Fruit fly (Drosophila melanogaster) whole organism, embryonic: ENCODE measurements around the gene CG12147.

Experiments used
- BEAF-32 ChIP-seq: fragments of 200-800 bp; sonication (Bioruptor generic); optimal IDR thresholded peaks from 3 replicates; lab custom pipeline; 2017; ENCODE audit warnings: missing biosample characterization, missing genetic modification characterization, mild to moderate bottlenecking, moderate library complexity, missing genetic modification reagents
- CG10267 ChIP-seq: fragments of 200-800 bp; sonication (Bioruptor generic); optimal IDR thresholded peaks from 2 replicates; lab custom pipeline; 2018; ENCODE audit warnings: missing biosample characterization, mild to moderate bottlenecking, missing genetic modification characterization, moderate library complexity
- CG10543 ChIP-seq: fragments of 200-800 bp; sonication (Bioruptor generic); optimal IDR thresholded peaks from 3 replicates; lab custom pipeline; 2017; ENCODE audit warnings: missing biosample characterization, mild to moderate bottlenecking, missing genetic modification characterization, moderate library complexity
- CG11085 ChIP-seq: fragments of 200-800 bp; sonication (Bioruptor generic); IDR thresholded peaks from 2 replicates; pipeline ENCODE4 v1.3.6; 2022; ENCODE audit warnings: missing biosample characterization, missing genetic modification characterization
- CG11696 ChIP-seq: fragments of 200-800 bp; sonication (Bioruptor generic); IDR thresholded peaks from 2 replicates; pipeline ENCODE4 v1.3.6; 2022; ENCODE audit warnings: missing biosample characterization, missing genetic modification characterization
- CG12659 ChIP-seq: fragments of 200-800 bp; sonication (Bioruptor generic); optimal IDR thresholded peaks from 3 replicates; lab custom pipeline; 2017; ENCODE audit warnings: mild to moderate bottlenecking, missing biosample characterization, missing genetic modification reagents, missing genetic modification characterization
- CG12769 ChIP-seq: fragments of 200-800 bp; sonication (Bioruptor generic); optimal IDR thresholded peaks from 2 replicates; lab custom pipeline; 2019; ENCODE audit warnings: missing biosample characterization, mild to moderate bottlenecking, missing genetic modification characterization, moderate library complexity
- CG13287 ChIP-seq: fragments of 200-800 bp; sonication (Bioruptor generic); IDR thresholded peaks from 2 replicates; pipeline ENCODE4 v1.3.6; 2022; ENCODE audit warnings: missing biosample characterization, missing genetic modification characterization; ENCODE audit not compliant: partially characterized antibody
- CG14860 ChIP-seq: fragments of 200-800 bp; sonication (Bioruptor generic); IDR thresholded peaks from 3 replicates; pipeline ENCODE4 v1.3.6; 2022; ENCODE audit warnings: missing biosample characterization, missing genetic modification characterization; ENCODE audit not compliant: partially characterized antibody
- CG1603 ChIP-seq: fragments of 200-800 bp; sonication (Bioruptor generic); optimal IDR thresholded peaks from 2 replicates; lab custom pipeline; 2019; ENCODE audit warnings: missing biosample characterization, mild to moderate bottlenecking, missing genetic modification characterization, moderate library complexity
- CG16813 ChIP-seq: fragments of 200-800 bp; sonication (Bioruptor generic); IDR thresholded peaks from 3 replicates; pipeline ENCODE4 v1.3.6; 2022; ENCODE audit warnings: missing biosample characterization, missing genetic modification characterization; ENCODE audit not compliant: partially characterized antibody
- CG32767 ChIP-seq: fragments of 200-800 bp; sonication (Bioruptor generic); IDR thresholded peaks from 2 replicates; pipeline ENCODE4 v1.3.6; 2022; ENCODE audit warnings: missing biosample characterization, missing genetic modification characterization
- CG32772 ChIP-seq: fragments of 200-800 bp; sonication (Bioruptor generic); IDR thresholded peaks from 2 replicates; pipeline ENCODE4 v1.3.6; 2022; ENCODE audit warnings: missing biosample characterization, missing genetic modification characterization
- CG3281 ChIP-seq: fragments of 200-800 bp; sonication (Bioruptor generic); optimal IDR thresholded peaks from 3 replicates; lab custom pipeline; 2017; ENCODE audit warnings: missing biosample characterization, mild to moderate bottlenecking, missing genetic modification characterization
- CG3407 ChIP-seq: fragments of 200-800 bp; sonication (Bioruptor generic); optimal IDR thresholded peaks from 2 replicates; lab custom pipeline; 2018; ENCODE audit warnings: missing biosample characterization, mild to moderate bottlenecking, missing genetic modification characterization
- CG34376 ChIP-seq: fragments of 200-800 bp; sonication (Bioruptor generic); optimal IDR thresholded peaks from 2 replicates; lab custom pipeline; 2018; ENCODE audit warnings: missing biosample characterization, mild to moderate bottlenecking, missing genetic modification characterization
- CG4328 ChIP-seq: fragments of 200-800 bp; sonication (Bioruptor generic); optimal IDR thresholded peaks from 3 replicates; lab custom pipeline; 2017; ENCODE audit warnings: missing biosample characterization, missing genetic modification reagents, missing genetic modification characterization
- CG6791 ChIP-seq: fragments of 200-800 bp; sonication (Bioruptor generic); IDR thresholded peaks from 3 replicates; pipeline ENCODE4 v1.3.6; 2022; ENCODE audit warnings: missing biosample characterization, missing genetic modification characterization; ENCODE audit not compliant: partially characterized antibody
- CG7271 ChIP-seq: fragments of 200-800 bp; sonication (Bioruptor generic); optimal IDR thresholded peaks from 2 replicates; lab custom pipeline; 2018; ENCODE audit warnings: missing biosample characterization, mild to moderate bottlenecking, missing genetic modification characterization, moderate library complexity
- CG7556 ChIP-seq: fragments of 200-800 bp; sonication (Bioruptor generic); optimal IDR thresholded peaks from 2 replicates; lab custom pipeline; 2017; ENCODE audit warnings: missing biosample characterization, mild to moderate bottlenecking, missing genetic modification characterization
- CG9797 ChIP-seq: fragments of 200-800 bp; sonication (Bioruptor generic); optimal IDR thresholded peaks from 3 replicates; lab custom pipeline; 2018; ENCODE audit warnings: missing biosample characterization, mild to moderate bottlenecking, missing genetic modification characterization
- D ChIP-seq, 2 experiments: fragments of 200-800 bp in 1 of 2; fragments of >200 bp in 1 of 2; sonication (Bioruptor generic) in 1 of 2; optimal IDR thresholded peaks; 2 replicates in 1 of 2; 3 replicates in 1 of 2; lab custom pipeline; 2017; ENCODE audit warnings: mild to moderate bottlenecking in 1 of 2, missing biosample characterization in 1 of 2, missing genetic modification characterization in 1 of 2, missing genetic modification reagents in 1 of 2
- E2f2 ChIP-seq: fragments of 200-800 bp; sonication (Bioruptor generic); IDR thresholded peaks from 2 replicates; pipeline ENCODE4 v1.3.6; 2022; ENCODE audit warnings: missing biosample characterization, missing genetic modification characterization
- Eip74EF ChIP-seq, 2 experiments: fragments of 200-800 bp in 1 of 2; fragments of >200 bp in 1 of 2; sonication (Bioruptor generic) in 1 of 2; optimal IDR thresholded peaks; 2 replicates each; lab custom pipeline; 2017 to 2019; ENCODE audit warnings: missing biosample characterization in 2 of 2, missing genetic modification characterization in 2 of 2, mild to moderate bottlenecking in 1 of 2, moderate library complexity in 1 of 2
- Ets65A ChIP-seq: fragments of 200-800 bp; sonication (Bioruptor generic); peaks from one replicate; lab custom pipeline; 2016; ENCODE audit warnings: missing biosample characterization, missing genetic modification characterization
- Fer3 ChIP-seq: fragments of 200-800 bp; sonication (Bioruptor generic); optimal IDR thresholded peaks from 2 replicates; lab custom pipeline; 2018; ENCODE audit warnings: missing biosample characterization, mild to moderate bottlenecking, missing genetic modification characterization, moderate library complexity
- HmgZ ChIP-seq: fragments of 200-800 bp; sonication (Bioruptor generic); optimal IDR thresholded peaks from 2 replicates; lab custom pipeline; 2018; ENCODE audit warnings: missing biosample characterization, mild to moderate bottlenecking, missing genetic modification characterization
- MESR4 ChIP-seq: fragments of 200-800 bp; sonication (Bioruptor generic); optimal IDR thresholded peaks from 2 replicates; lab custom pipeline; 2018; ENCODE audit warnings: missing biosample characterization, mild to moderate bottlenecking, missing genetic modification characterization, moderate library complexity
- Med ChIP-seq: fragments of 200-800 bp; sonication (Bioruptor generic); peaks from one replicate; lab custom pipeline; 2016; ENCODE audit warnings: missing biosample characterization, missing genetic modification characterization, mild to moderate bottlenecking, inconsistent platforms, moderate library complexity
- Meics ChIP-seq: fragments of 200-800 bp; sonication (Bioruptor generic); optimal IDR thresholded peaks from 2 replicates; lab custom pipeline; 2017; ENCODE audit warnings: missing biosample characterization, mild to moderate bottlenecking, missing genetic modification characterization
- Sin3A ChIP-seq: fragments of >200 bp; optimal IDR thresholded peaks from 2 replicates; lab custom pipeline; 2018
- Sry-δ ChIP-seq: fragments of 200-800 bp; sonication (Bioruptor generic); optimal IDR thresholded peaks from 2 replicates; lab custom pipeline; 2016; ENCODE audit warnings: missing biosample characterization, missing genetic modification characterization
- ara ChIP-seq: fragments of 200-800 bp; sonication (Bioruptor generic); IDR thresholded peaks from 2 replicates; pipeline ENCODE4 v1.3.6; 2022; ENCODE audit warnings: missing biosample characterization, missing genetic modification characterization
- ash1 ChIP-seq: fragments of 200-800 bp; sonication (Bioruptor generic); optimal IDR thresholded peaks from 2 replicates; lab custom pipeline; 2018; ENCODE audit warnings: missing biosample characterization, mild to moderate bottlenecking, missing genetic modification characterization
- bbx ChIP-seq: fragments of 200-800 bp; sonication (Bioruptor generic); IDR thresholded peaks from 2 replicates; pipeline ENCODE4 v1.3.6; 2022; ENCODE audit warnings: missing biosample characterization, missing genetic modification characterization; ENCODE audit not compliant: partially characterized antibody
- crp ChIP-seq, 2 experiments: fragments of 200-800 bp; sonication (Bioruptor generic); optimal IDR thresholded peaks; 2 replicates in 1 of 2; 3 replicates in 1 of 2; lab custom pipeline; 2017; ENCODE audit warnings: missing biosample characterization in 2 of 2, missing genetic modification characterization in 2 of 2, mild to moderate bottlenecking in 1 of 2, moderate library complexity in 1 of 2
- gcm2 ChIP-seq: fragments of 200-800 bp; sonication (Bioruptor generic); optimal IDR thresholded peaks from 2 replicates; lab custom pipeline; 2016; ENCODE audit warnings: missing biosample characterization, missing genetic modification characterization
- insv ChIP-seq, 2 experiments: fragments of 200-800 bp; sonication (Bioruptor generic); optimal IDR thresholded peaks; 3 replicates each; lab custom pipeline; 2016 to 2018; ENCODE audit warnings: missing biosample characterization in 2 of 2, missing genetic modification characterization in 2 of 2
- knrl ChIP-seq: fragments of 200-800 bp; sonication (Bioruptor generic); IDR thresholded peaks from 3 replicates; pipeline ENCODE4 v1.3.6; 2022; ENCODE audit warnings: missing biosample characterization, missing genetic modification characterization; ENCODE audit not compliant: partially characterized antibody
- nmo ChIP-seq: fragments of 200-800 bp; sonication (Bioruptor generic); optimal IDR thresholded peaks from 2 replicates; lab custom pipeline; 2018; ENCODE audit warnings: missing biosample characterization, mild to moderate bottlenecking, missing genetic modification characterization, moderate library complexity
- phol ChIP-seq: fragments of 200-800 bp; sonication (Bioruptor generic); optimal IDR thresholded peaks from 3 replicates; lab custom pipeline; 2018; ENCODE audit warnings: missing biosample characterization, mild to moderate bottlenecking, missing genetic modification characterization, moderate library complexity
- pzg ChIP-seq: fragments of 200-800 bp; sonication (Bioruptor generic); optimal IDR thresholded peaks from 3 replicates; lab custom pipeline; 2018; ENCODE audit warnings: missing biosample characterization, mild to moderate bottlenecking, missing genetic modification characterization, moderate library complexity
- sc ChIP-seq, 3 experiments: fragments of >200 bp in 2 of 3; fragments of 200-800 bp in 1 of 3; sonication (Bioruptor generic) in 1 of 3; optimal IDR thresholded peaks; 2 replicates in 2 of 3; 3 replicates in 1 of 3; lab custom pipeline; 2017; ENCODE audit warnings: mild to moderate bottlenecking in 1 of 3, missing biosample characterization in 1 of 3, missing genetic modification characterization in 1 of 3, missing genetic modification reagents in 1 of 3
- stwl ChIP-seq: fragments of 200-800 bp; sonication (Bioruptor generic); optimal IDR thresholded peaks from 3 replicates; lab custom pipeline; 2018; ENCODE audit warnings: missing biosample characterization, mild to moderate bottlenecking, missing genetic modification characterization, moderate library complexity
- vnd ChIP-seq: fragments of 200-800 bp; sonication (Bioruptor generic); IDR thresholded peaks from 3 replicates; pipeline ENCODE4 v1.3.6; 2022; ENCODE audit warnings: missing biosample characterization, missing genetic modification characterization; ENCODE audit not compliant: partially characterized antibody
- zen ChIP-seq: fragments of 200-800 bp; sonication (Bioruptor generic); optimal IDR thresholded peaks from 3 replicates; lab custom pipeline; 2018; ENCODE audit warnings: missing biosample characterization, mild to moderate bottlenecking, missing genetic modification characterization, moderate library complexity

Gene CG12147

dm6 chr3R:5393742-5394391 is 33.2 kb downstream of the CG12147 start, which contains the start of gene CG1172 (continued):
- TF ChIP-seq CG34376 (GFP tag; lab: Kevin White, UChicago) (peak; percentile 19), HmgZ (peak; percentile 63), CG6791 (GFP tag; lab: Robert Waterston, UW) (peak; percentile 74), CG10267 (tag; lab: Kevin White, UChicago) (peak; percentile 49), CG32772 (GFP tag; lab: Robert Waterston, UW) (no peak), CG4328 (GFP tag; lab: Kevin White, UChicago) (no peak), gcm2 (GFP tag; lab: Kevin White, UChicago) (no peak), CG12659 (GFP tag; lab: Kevin White, UChicago) (peak; percentile 76), Eip74EF (GFP tag; optimal IDR thresholded peaks at IDR 0.05; lab: Kevin White, UChicago) (no peak), BEAF-32 (GFP tag; lab: Kevin White, UChicago) (peak; percentile 81), Med (GFP tag; lab: Kevin White, UChicago) (peak; percentile 84), vnd (peak; percentile 52; the same call in 2 of the 3 replicates), Sin3A (lab: Kevin White, UChicago) (peak; percentile 12), ash1 (GFP tag; lab: Kevin White, UChicago) (no peak), crp (GFP tag; optimal IDR thresholded peaks at IDR 0.05; lab: Kevin White, UChicago) (peak in 1 of 2 experiments; percentile 21), CG16813 (GFP tag; lab: Robert Waterston, UW) (peak; percentile 79), CG14860 (GFP tag; lab: Robert Waterston, UW) (peak; percentile 28; the same call in 1 of the 3 replicates), insv (GFP tag; optimal IDR thresholded peaks at IDR 0.05; lab: Kevin White, UChicago) (peak in 1 of 2 experiments; percentile 6), Ets65A (GFP tag; lab: Kevin White, UChicago) (peak; percentile 77), CG3281 (GFP tag; lab: Kevin White, UChicago) (peak; percentile 21), CG7271 (tag; lab: Kevin White, UChicago) (peak; percentile 46), E2f2 (peak; percentile 85), Sry-δ (GFP tag; lab: Kevin White, UChicago) (peak; percentile 70), CG7556 (no peak), CG11696 (no peak), nmo (GFP tag; lab: Kevin White, UChicago) (peak; percentile 49), CG3407 (GFP tag; lab: Kevin White, UChicago) (no peak), Meics (GFP tag; lab: Kevin White, UChicago) (peak; percentile 5), CG10543 (no peak), stwl (tag; lab: Kevin White, UChicago) (peak; percentile 96), CG1603 (tag; lab: Kevin White, UChicago) (peak; percentile 81), D (optimal IDR thresholded peaks at IDR 0.05; lab: Kevin White, UChicago) (peak; percentile 37), D (GFP tag; optimal IDR thresholded peaks at IDR 0.05; lab: Kevin White, UChicago) (no peak), CG32767 (no peak), CG9797 (GFP tag; lab: Kevin White, UChicago) (peak; percentile 85), Fer3 (peak; percentile 33), sc (optimal IDR thresholded peaks at IDR 0.05; lab: Kevin White, UChicago) (no peak), sc (GFP tag; optimal IDR thresholded peaks at IDR 0.05; lab: Kevin White, UChicago) (no peak), zen (peak; percentile 44), ara (GFP tag; lab: Robert Waterston, UW) (no peak), phol (tag; lab: Kevin White, UChicago) (peak; percentile 59), CG11085 (no peak), CG13287 (GFP tag; lab: Robert Waterston, UW) (peak; percentile 88), knrl (peak; percentile 71), bbx (GFP tag; lab: Robert Waterston, UW) (peak; percentile 73), MESR4 (GFP tag; lab: Kevin White, UChicago) (peak; percentile 85), pzg (GFP tag; lab: Kevin White, UChicago) (peak; percentile 88), CG12769 (tag; lab: Kevin White, UChicago) (no peak)
